Worm (Caenorhabditis elegans): ENCODE results near the gene efl-3.

efl-3 gene

ce11 chrII:8428758-8428946, 16.2 kb downstream of the efl-3 start, which contains the start of gene F14E5.2:
TSS of gene F14E5.2 (minus strand) at chrII:8428858.
- TF ChIP-seq ztf-22 (GFP tag; optimal IDR thresholded peaks at IDR 0.05) (no peak), Y95B8A.8 (GFP tag; IDR thresholded peaks at IDR 0.05) (no peak), ztf-18 (tag; optimal IDR thresholded peaks at IDR 0.05) (no peak), F52B5.7 (tag; optimal IDR thresholded peaks at IDR 0.05) (no peak), tlf-1 (GFP tag; optimal IDR thresholded peaks at IDR 0.05) (no peak), bed-1 (GFP tag; IDR thresholded peaks at IDR 0.05) (no peak), die-1 (tag; optimal IDR thresholded peaks at IDR 0.05) (no peak), sdz-38 (tag; optimal IDR thresholded peaks at IDR 0.05) (no peak), madf-8 (GFP tag; conservative IDR thresholded peaks at IDR 0.05) (no peak)

DNA sequence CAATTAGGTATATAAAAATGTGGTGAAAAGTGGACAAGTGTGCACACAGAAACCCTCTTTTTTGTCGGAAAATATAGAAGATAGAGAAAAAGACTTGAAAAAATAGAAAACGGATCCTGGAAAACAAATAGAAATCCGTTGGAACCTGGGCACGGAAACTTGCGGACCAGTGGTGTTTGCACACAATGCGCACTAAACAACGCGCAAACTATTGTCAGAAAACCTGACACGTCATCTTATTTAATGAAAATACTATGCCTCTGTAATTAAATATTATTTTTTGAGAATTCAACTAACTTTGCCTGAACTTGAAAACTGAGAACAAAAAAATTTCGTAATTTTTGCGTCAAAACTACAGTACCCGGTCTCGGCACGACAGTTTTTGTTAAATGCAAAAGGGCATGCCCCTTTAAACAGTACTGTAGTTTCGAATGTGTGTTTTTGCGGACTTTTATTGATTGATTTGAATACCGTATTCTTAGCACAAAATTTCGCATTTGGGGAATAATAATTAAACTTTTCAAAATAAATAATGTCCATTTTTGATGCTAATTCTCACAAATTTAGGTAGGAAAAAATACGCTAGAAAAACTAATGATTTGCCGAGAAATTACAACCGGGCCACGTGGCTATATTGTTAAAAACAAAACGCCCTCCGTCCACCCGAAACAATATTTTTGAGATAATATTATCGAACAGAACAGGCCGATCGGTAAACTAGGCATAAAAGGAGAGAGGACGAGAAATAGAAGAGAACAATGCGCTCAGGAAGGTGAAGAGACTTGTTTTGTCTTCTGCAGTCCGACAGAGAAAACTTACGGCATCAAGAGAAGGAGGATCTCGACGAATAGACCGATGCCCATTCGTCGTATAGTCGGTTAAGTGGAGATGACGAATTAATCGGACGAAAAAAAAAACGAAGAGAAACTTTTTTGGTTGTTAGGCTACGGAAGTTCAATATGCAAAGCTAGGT, 16.8 kb downstream of the efl-3 start:
- TF ChIP-seq lin-40 (tag; optimal IDR thresholded peaks at IDR 0.05) (no peak), D2030.7 (GFP tag; IDR thresholded peaks at IDR 0.05) (peak; percentile 76), akir-1 (GFP tag; optimal IDR thresholded peaks at IDR 0.05) (no peak), let-607 (tag; optimal IDR thresholded peaks at IDR 0.05) (peak; percentile 79 to 85), hmg-1.2 (GFP tag; IDR thresholded peaks at IDR 0.05) (peak; percentile 15; the same call in 1 of the 2 replicates), mcd-1 (GFP tag; IDR thresholded peaks at IDR 0.05) (no peak), athp-1 (tag; optimal IDR thresholded peaks at IDR 0.05) (peak; percentile 98), B0019.2 (GFP tag; conservative IDR thresholded peaks at IDR 0.05) (peak; percentile 38; the same call in 1 of the 2 replicates), lsl-1 (GFP tag; optimal IDR thresholded peaks at IDR 0.05) (peak; percentile 98), ztf-26 (tag; optimal IDR thresholded peaks at IDR 0.05) (no peak), C06A6.2 (GFP tag; conservative IDR thresholded peaks at IDR 0.05) (no peak), pha-4 (tag; optimal IDR thresholded peaks at IDR 0.05) (no peak), zfh-2 (GFP tag; conservative IDR thresholded peaks at IDR 0.05) (no peak), F33H1.4 (GFP tag; IDR thresholded peaks at IDR 0.05) (peak; percentile 83), dox-1 (GFP tag; IDR thresholded peaks at IDR 0.05) (no peak; the same call in 1 of the 2 replicates), attf-3 (GFP tag; conservative IDR thresholded peaks at IDR 0.05) (no peak), dpl-1 (GFP tag; optimal IDR thresholded peaks at IDR 0.05) (no peak), ztf-25 (GFP tag; IDR thresholded peaks at IDR 0.05) (no peak), let-526 (GFP tag; IDR thresholded peaks at IDR 0.05) (no peak), efl-1 (GFP tag; optimal IDR thresholded peaks at IDR 0.05) (peak; percentile 24), ccch-3 (GFP tag; optimal IDR thresholded peaks at IDR 0.05) (no peak), bed-2 (GFP tag; IDR thresholded peaks at IDR 0.05) (no peak), aptf-2 (GFP tag; conservative IDR thresholded peaks at IDR 0.05) (no peak), dpff-1 (tag; optimal IDR thresholded peaks at IDR 0.05) (no peak), nhr-120 (GFP tag; IDR thresholded peaks at IDR 0.05) (no peak), repo-1 (tag; optimal IDR thresholded peaks at IDR 0.05) (no peak), ekl-4 (GFP tag; IDR thresholded peaks at IDR 0.05) (no peak), aptf-3 (GFP tag; IDR thresholded peaks at IDR 0.05) (no peak), snpc-3.4 (tag; optimal IDR thresholded peaks at IDR 0.05) (peak; percentile 38), rpc-1 (optimal IDR thresholded peaks at IDR 0.05) (no peak), rpc-1 (tag; optimal IDR thresholded peaks at IDR 0.05) (no peak), B0336.3 (GFP tag; IDR thresholded peaks at IDR 0.05) (no peak), tlf-1 (GFP tag; optimal IDR thresholded peaks at IDR 0.05) (no peak), him-1 (tag; optimal IDR thresholded peaks at IDR 0.05) (no peak), ceh-91 (GFP tag; IDR thresholded peaks at IDR 0.05) (peak; percentile 70), egl-18 (GFP tag; IDR thresholded peaks at IDR 0.05) (no peak), nfyb-1 (GFP tag; IDR thresholded peaks at IDR 0.05) (0 out of 2 replicates have a peak, but pooled peaks have one; percentile 26), tbp1 (GFP tag; optimal IDR thresholded peaks at IDR 0.05) (peak; percentile 37), nfya-1 (tag; optimal IDR thresholded peaks at IDR 0.05; ENCODE audit: borderline replicate concordance, insufficient read depth) (no peak)
